Worm (Caenorhabditis elegans) whole organism, L1 larva: ENCODE data around the gene F38B7.17.

Experiments
- C04F5.9 ChIP-seq: sonication (generic microtip); optimal IDR thresholded peaks from 2 replicates; lab custom pipeline; 2016; ENCODE audit warnings: missing genetic modification characterization, missing compliant biosample characterization
- F16B12.6 ChIP-seq: fragments of 150-350 bp; optimal IDR thresholded peaks from 2 replicates; lab custom pipeline; 2014; ENCODE audit warnings: missing biosample characterization, missing genetic modification characterization
- Y116A8C.19 ChIP-seq: sonication (generic microtip); optimal IDR thresholded peaks from 2 replicates; lab custom pipeline; 2016; ENCODE audit warnings: missing compliant biosample characterization, missing genetic modification characterization, borderline replicate concordance
- ama-1 ChIP-seq: fragments of 150-350 bp; optimal IDR thresholded peaks from 2 replicates; lab custom pipeline; 2014
- ceh-88 ChIP-seq: fragments of 200-800 bp; sonication (Bioruptor generic); IDR thresholded peaks from 2 replicates; pipeline ENCODE4 v1.3.6; 2022; ENCODE audit warnings: missing genetic modification characterization, missing compliant biosample characterization
- efl-1 ChIP-seq, 4 experiments: fragments of 150-350 bp; optimal IDR thresholded peaks in 3 of 4; peaks in 1 of 4; 1 replicate in 1 of 4; 2 replicates in 3 of 4; lab custom pipeline; 2014; ENCODE audit warnings: missing biosample characterization in 2 of 4, missing genetic modification characterization in 2 of 4, missing genetic modification reagents in 2 of 4
- efl-3 ChIP-seq: fragments of 200-800 bp; sonication (Bioruptor generic); optimal IDR thresholded peaks from 2 replicates; lab custom pipeline; 2018; ENCODE audit warnings: mild to moderate bottlenecking, missing genetic modification characterization, missing compliant biosample characterization
- egl-13 ChIP-seq: sonication (generic microtip); optimal IDR thresholded peaks from 2 replicates; lab custom pipeline; 2016; ENCODE audit warnings: missing genotype, missing genetic modification reagents, missing genetic modification characterization, missing compliant biosample characterization
- egl-27 ChIP-seq, 2 experiments: fragments of 150-350 bp in 1 of 2; sonication (generic microtip); optimal IDR thresholded peaks; 3 replicates each; lab custom pipeline; 2017 to 2018; ENCODE audit warnings: missing biosample characterization in 2 of 2, missing genetic modification characterization in 2 of 2, missing genetic modification reagents in 2 of 2
- elt-2 ChIP-seq: sonication (generic microtip); optimal IDR thresholded peaks from 2 replicates; lab custom pipeline; 2016; ENCODE audit warnings: missing genetic modification characterization, mild to moderate bottlenecking, inconsistent platforms, missing compliant biosample characterization, missing genetic modification reagents
- elt-3 ChIP-seq, 6 experiments: fragments of 150-350 bp in 1 of 6; sonication (generic microtip); optimal IDR thresholded peaks; 2 replicates each; lab custom pipeline; 2017 to 2018; ENCODE audit warnings: missing biosample characterization in 6 of 6, missing genetic modification characterization in 6 of 6, inconsistent platforms in 1 of 6
- fkh-4 ChIP-seq: sonication (generic microtip); optimal IDR thresholded peaks from 2 replicates; lab custom pipeline; 2016; ENCODE audit warnings: missing compliant biosample characterization, missing genetic modification characterization, borderline replicate concordance
- fos-1 ChIP-seq: fragments of 150-350 bp; optimal IDR thresholded peaks from 2 replicates; lab custom pipeline; 2014; ENCODE audit warnings: missing biosample characterization, missing genetic modification characterization
- grh-1 ChIP-seq: fragments of 200-800 bp; sonication (Bioruptor generic); IDR thresholded peaks from 2 replicates; pipeline ENCODE4 v1.3.6; 2022; ENCODE audit warnings: missing genetic modification reagents, missing genetic modification characterization, missing compliant biosample characterization
- hlh-17 ChIP-seq: fragments of 200-800 bp; sonication (Bioruptor generic); optimal IDR thresholded peaks from 2 replicates; lab custom pipeline; 2018; ENCODE audit warnings: missing genetic modification characterization, mild to moderate bottlenecking, missing compliant biosample characterization, moderate library complexity, borderline replicate concordance
- hlh-4 ChIP-seq: sonication (generic microtip); optimal IDR thresholded peaks from 2 replicates; lab custom pipeline; 2016; ENCODE audit warnings: mild to moderate bottlenecking, missing genetic modification characterization, missing compliant biosample characterization
- hpl-2 ChIP-seq: fragments of 150-350 bp; optimal IDR thresholded peaks from 2 replicates; lab custom pipeline; 2014; ENCODE audit warnings: missing biosample characterization, missing genetic modification reagents, missing genetic modification characterization
- isw-1 ChIP-seq: fragments of 200-800 bp; sonication (Bioruptor generic); IDR thresholded peaks from 2 replicates; pipeline ENCODE4 v1.3.6; 2022; ENCODE audit warnings: missing genetic modification characterization, missing compliant biosample characterization
- jun-1 ChIP-seq: fragments of 150-350 bp; optimal IDR thresholded peaks from 2 replicates; lab custom pipeline; 2014; ENCODE audit warnings: missing biosample characterization, missing genetic modification reagents, missing genetic modification characterization
- lin-13 ChIP-seq: fragments of 150-350 bp; optimal IDR thresholded peaks from 2 replicates; lab custom pipeline; 2014; ENCODE audit warnings: missing biosample characterization, missing genetic modification reagents, missing genetic modification characterization
- lin-14 ChIP-seq: fragments of 200-800 bp; sonication (Bioruptor generic); optimal IDR thresholded peaks from 2 replicates; lab custom pipeline; 2018; ENCODE audit warnings: mild to moderate bottlenecking, missing genetic modification characterization, moderate library complexity, missing compliant biosample characterization
- lin-15B ChIP-seq: fragments of 150-350 bp; sonication (generic microtip); optimal IDR thresholded peaks from 3 replicates; lab custom pipeline; 2014; ENCODE audit warnings: missing biosample characterization, missing genetic modification characterization
- lin-35 ChIP-seq, 2 experiments: fragments of 150-350 bp; optimal IDR thresholded peaks; 2 replicates each; lab custom pipeline; 2014; ENCODE audit warnings: missing biosample characterization in 2 of 2, missing genetic modification characterization in 2 of 2, missing genetic modification reagents in 2 of 2
- lin-39 ChIP-seq: fragments of 150-350 bp; optimal IDR thresholded peaks from 2 replicates; lab custom pipeline; 2014; ENCODE audit warnings: missing biosample characterization, missing genetic modification reagents, missing genetic modification characterization
- lir-3 ChIP-seq: sonication (generic microtip); optimal IDR thresholded peaks from 2 replicates; lab custom pipeline; 2016; ENCODE audit warnings: mild to moderate bottlenecking, missing genetic modification characterization, moderate library complexity, missing compliant biosample characterization; ENCODE audit not compliant: poor library complexity
- lsy-2 ChIP-seq, 2 experiments: fragments of 150-350 bp; optimal IDR thresholded peaks; 2 replicates each; lab custom pipeline; 2014; ENCODE audit warnings: missing biosample characterization in 2 of 2, missing genetic modification characterization in 2 of 2
- mab-9 ChIP-seq: fragments of 200-800 bp; sonication (Bioruptor generic); IDR thresholded peaks from 2 replicates; pipeline ENCODE4 v1.3.6; 2022; ENCODE audit warnings: missing genetic modification reagents, missing genetic modification characterization, missing compliant biosample characterization
- mdl-1 ChIP-seq, 2 experiments: fragments of 150-350 bp; optimal IDR thresholded peaks; 2 replicates each; lab custom pipeline; 2014 to 2017; ENCODE audit warnings: missing biosample characterization in 2 of 2, missing genetic modification characterization in 2 of 2, inconsistent platforms in 1 of 2
- nhr-11 ChIP-seq: fragments of 150-350 bp; optimal IDR thresholded peaks from 2 replicates; lab custom pipeline; 2014; ENCODE audit warnings: missing biosample characterization, missing genetic modification characterization
- nhr-19 ChIP-seq: fragments of 200-800 bp; sonication (Bioruptor generic); conservative IDR thresholded peaks from 2 replicates; pipeline ENCODE4 v1.3.6; 2022; ENCODE audit warnings: missing genetic modification characterization, missing compliant biosample characterization
- nhr-20 ChIP-seq: sonication (generic microtip); optimal IDR thresholded peaks from 2 replicates; lab custom pipeline; 2016; ENCODE audit warnings: mild to moderate bottlenecking, missing genetic modification characterization, missing compliant biosample characterization
- nhr-237 ChIP-seq: fragments of 150-350 bp; optimal IDR thresholded peaks from 2 replicates; lab custom pipeline; 2014; ENCODE audit warnings: missing biosample characterization, missing genetic modification characterization
- nhr-47 ChIP-seq: sonication (generic microtip); optimal IDR thresholded peaks from 2 replicates; lab custom pipeline; 2016; ENCODE audit warnings: mild to moderate bottlenecking, missing genetic modification characterization, moderate library complexity, missing compliant biosample characterization
- nhr-71 ChIP-seq: sonication (generic microtip); optimal IDR thresholded peaks from 2 replicates; lab custom pipeline; 2016; ENCODE audit warnings: mild to moderate bottlenecking, missing genetic modification characterization, moderate library complexity, missing compliant biosample characterization
- nhr-77 ChIP-seq: fragments of 150-350 bp; optimal IDR thresholded peaks from 2 replicates; lab custom pipeline; 2014; ENCODE audit warnings: missing biosample characterization, missing genetic modification characterization
- nhr-84 ChIP-seq: sonication (generic microtip); optimal IDR thresholded peaks from 2 replicates; lab custom pipeline; 2017; ENCODE audit warnings: missing biosample characterization, missing genetic modification characterization
- nhr-90 ChIP-seq: sonication (generic microtip); optimal IDR thresholded peaks from 2 replicates; lab custom pipeline; 2016; ENCODE audit warnings: mild to moderate bottlenecking, missing genetic modification characterization, missing compliant biosample characterization; ENCODE audit not compliant: poor library complexity
- pag-3 ChIP-seq: sonication (generic microtip); optimal IDR thresholded peaks from 2 replicates; lab custom pipeline; 2017; ENCODE audit warnings: missing genetic modification characterization, mild to moderate bottlenecking, missing compliant biosample characterization, antibody characterized with exemption, borderline replicate concordance; ENCODE audit not compliant: insufficient read depth
- pqm-1 ChIP-seq: sonication (generic microtip); optimal IDR thresholded peaks from 3 replicates; lab custom pipeline; 2017; ENCODE audit warnings: missing biosample characterization, missing genetic modification characterization
- rnt-1 ChIP-seq: sonication (generic microtip); optimal IDR thresholded peaks from 2 replicates; lab custom pipeline; 2016; ENCODE audit warnings: mild to moderate bottlenecking, missing genetic modification characterization, moderate library complexity, missing compliant biosample characterization
- snpc-4 ChIP-seq: fragments of 150-350 bp; optimal IDR thresholded peaks from 2 replicates; lab custom pipeline; 2014; ENCODE audit warnings: missing biosample characterization, missing genetic modification characterization
- snu-23 ChIP-seq: sonication (generic microtip); optimal IDR thresholded peaks from 2 replicates; lab custom pipeline; 2016; ENCODE audit warnings: missing genetic modification characterization, missing compliant biosample characterization
- sox-4 ChIP-seq: sonication (generic microtip); optimal IDR thresholded peaks from 2 replicates; lab custom pipeline; 2016; ENCODE audit warnings: missing genetic modification characterization, missing compliant biosample characterization
- sup-37 ChIP-seq: fragments of 200-800 bp; sonication (Bioruptor generic); optimal IDR thresholded peaks from 2 replicates; lab custom pipeline; 2018; ENCODE audit warnings: mild to moderate bottlenecking, missing genetic modification characterization, missing compliant biosample characterization
- swsn-7 ChIP-seq: sonication (generic microtip); optimal IDR thresholded peaks from 2 replicates; lab custom pipeline; 2016; ENCODE audit warnings: missing genetic modification characterization, missing compliant biosample characterization
- tbx-2 ChIP-seq: sonication (generic microtip); optimal IDR thresholded peaks from 2 replicates; lab custom pipeline; 2016; ENCODE audit warnings: missing genetic modification characterization, missing compliant biosample characterization
- tlp-1 ChIP-seq: fragments of 150-350 bp; optimal IDR thresholded peaks from 2 replicates; lab custom pipeline; 2014; ENCODE audit warnings: missing biosample characterization, missing genetic modification characterization
- unc-130 ChIP-seq: fragments of 150-350 bp; optimal IDR thresholded peaks from 2 replicates; lab custom pipeline; 2017; ENCODE audit warnings: missing biosample characterization, missing genetic modification characterization, inconsistent platforms
- unc-86 ChIP-seq: sonication (generic microtip); optimal IDR thresholded peaks from 2 replicates; lab custom pipeline; 2016; ENCODE audit warnings: missing genetic modification characterization, missing compliant biosample characterization
- ztf-11 ChIP-seq, 2 experiments: sonication (generic microtip); optimal IDR thresholded peaks; 2 replicates each; lab custom pipeline; 2016 to 2017; ENCODE audit warnings: missing genetic modification characterization in 2 of 2, missing biosample characterization in 1 of 2, missing compliant biosample characterization in 1 of 2
- ztf-4 ChIP-seq: fragments of 150-350 bp; optimal IDR thresholded peaks from 2 replicates; lab custom pipeline; 2014; ENCODE audit warnings: missing biosample characterization, missing genetic modification characterization

Gene F38B7.17

ce11 chrV:11531100-11531499 lies 17.7 kb downstream of the F38B7.17 start (continued):
- no peak for TF ChIP-seq lir-3
- peak; percentile 41; the same call in 1 of the 2 replicates for TF ChIP-seq nhr-19 (GFP tag; lab: Robert Waterston, UW)
- TF ChIP-seq sup-37 (GFP tag; lab: Kevin White, UChicago): no peak
- TF ChIP-seq swsn-7 (tag; lab: Kevin White, UChicago): peak; percentile 31
- TF ChIP-seq nhr-90 (tag; lab: Kevin White, UChicago): peak; percentile 76
- no peak for TF ChIP-seq unc-86
- TF ChIP-seq fos-1 (tag; lab: Kevin White, UChicago): peak; percentile 45
- TF ChIP-seq nhr-11: no peak
- peak; percentile 87 for TF ChIP-seq grh-1
- no peak for TF ChIP-seq pqm-1 (tag; lab: Kevin White, UChicago)
- peak; percentile 83 for TF ChIP-seq snu-23 (GFP tag; lab: Kevin White, UChicago)
- no peak for TF ChIP-seq snpc-4
- no peak for TF ChIP-seq fkh-4 (tag; lab: Kevin White, UChicago)
- no peak for TF ChIP-seq hpl-2 (GFP tag; lab: Kevin White, UChicago)
- no peak for TF ChIP-seq C04F5.9 (tag; lab: Kevin White, UChicago)
- TF ChIP-seq pag-3 (tag; lab: Kevin White, UChicago): no peak
- peak; percentile 55 for TF ChIP-seq lin-13 (GFP tag; lab: Kevin White, UChicago)
- no peak for TF ChIP-seq nhr-237 (tag; lab: Kevin White, UChicago)
- 0 out of 2 replicates have a peak, but pooled peaks have one; percentile 23 for TF ChIP-seq mab-9 (GFP tag; lab: Robert Waterston, UW)
- TF ChIP-seq isw-1 (GFP tag; lab: Robert Waterston, UW): no peak
- TF ChIP-seq lin-15B (tag; lab: Kevin White, UChicago): no peak
- TF ChIP-seq lin-35 (GFP tag; optimal IDR thresholded peaks at IDR 0.05; lab: Kevin White, UChicago): peak in 1 of 2 experiments; percentile 72
- TF ChIP-seq nhr-47 (tag; lab: Kevin White, UChicago): peak; percentile 56
- TF ChIP-seq ztf-4 (tag; lab: Kevin White, UChicago): no peak
- no peak for TF ChIP-seq hlh-17 (GFP tag; lab: Kevin White, UChicago)
- no peak for TF ChIP-seq nhr-84 (tag; lab: Kevin White, UChicago)
- no peak for TF ChIP-seq hlh-4 (tag; lab: Kevin White, UChicago)
- no peak for TF ChIP-seq F16B12.6

DNA sequence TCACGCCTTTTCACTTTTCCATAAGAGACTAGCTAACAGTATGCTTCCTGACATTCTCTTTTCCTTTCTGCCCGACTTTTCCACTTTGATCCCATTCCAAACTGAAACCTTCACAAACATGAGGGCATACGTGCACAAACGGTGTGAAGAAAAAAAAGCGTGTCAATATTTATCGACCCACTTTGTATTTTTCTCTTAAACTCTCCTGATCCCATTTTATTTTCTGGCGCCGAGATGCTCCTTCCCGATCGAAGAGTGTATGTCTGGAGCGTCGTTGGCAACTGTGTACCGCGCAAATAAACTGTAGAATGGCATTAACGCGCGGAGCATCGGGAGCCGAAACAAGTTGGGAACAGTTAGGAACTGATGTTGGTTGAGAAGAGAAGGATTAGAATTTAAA lies 19.2 kb downstream of the F38B7.17 start:
- TF ChIP-seq elt-3 (tag; optimal IDR thresholded peaks at IDR 0.05; lab: Kevin White, UChicago) (no peak), nhr-71 (tag; lab: Kevin White, UChicago) (peak; percentile 36), efl-3 (GFP tag; lab: Kevin White, UChicago) (no peak), efl-1 (optimal IDR thresholded peaks at IDR 0.05; lab: Kevin White, UChicago) (no peak), efl-1 (GFP tag; optimal IDR thresholded peaks at IDR 0.05 in 1 of 2; lab: Kevin White, UChicago) (peak in 1 of 2 experiments; percentile 58), lin-14 (GFP tag; lab: Kevin White, UChicago) (peak; percentile 48), nhr-84 (tag; lab: Kevin White, UChicago) (no peak), elt-2 (tag; lab: Kevin White, UChicago) (no peak), tbx-2 (tag; lab: Kevin White, UChicago) (peak; percentile 58), lsy-2 (tag; optimal IDR thresholded peaks at IDR 0.05; lab: Kevin White, UChicago) (peak in 1 of 2 experiments; percentile 21), tlp-1 (no peak), Y116A8C.19 (tag; lab: Kevin White, UChicago) (no peak), isw-1 (GFP tag; lab: Robert Waterston, UW) (no peak), ama-1 (lab: Kevin White, UChicago) (no peak), hlh-17 (GFP tag; lab: Kevin White, UChicago) (no peak), nhr-77 (tag; lab: Kevin White, UChicago) (peak; percentile 65), lin-39 (tag; lab: Kevin White, UChicago) (no peak), egl-27 (tag; optimal IDR thresholded peaks at IDR 0.05; lab: Kevin White, UChicago) (peak; percentile 45 to 57), lin-35 (GFP tag; optimal IDR thresholded peaks at IDR 0.05; lab: Kevin White, UChicago) (no peak), unc-130 (no peak), ceh-88 (GFP tag; lab: Robert Waterston, UW) (no peak), nhr-20 (tag; lab: Kevin White, UChicago) (peak; percentile 36), lin-13 (GFP tag; lab: Kevin White, UChicago) (no peak), F16B12.6 (no peak), jun-1 (tag; lab: Kevin White, UChicago) (no peak), egl-13 (tag; lab: Kevin White, UChicago) (no peak), sox-4 (tag; lab: Kevin White, UChicago) (no peak), mdl-1 (tag; optimal IDR thresholded peaks at IDR 0.05; lab: Kevin White, UChicago) (peak in 1 of 2 experiments; percentile 25), rnt-1 (no peak), ztf-11 (tag; optimal IDR thresholded peaks at IDR 0.05; lab: Kevin White, UChicago) (no peak)
